Worm (Caenorhabditis elegans) whole organism, L4 larva: ENCODE data around the gene R02F11.11.

ENCODE experiments used
- T20F7.1 ChIP-seq: fragments of 200-800 bp; sonication (Bioruptor generic); optimal IDR thresholded peaks from 2 replicates; lab custom pipeline; 2018; ENCODE audit warnings: mild to moderate bottlenecking, missing genetic modification characterization, missing compliant biosample characterization
- ceh-28 ChIP-seq: fragments of 150-350 bp; optimal IDR thresholded peaks from 2 replicates; lab custom pipeline; 2014; ENCODE audit warnings: missing biosample characterization, missing genetic modification reagents, missing genetic modification characterization
- dmd-6 ChIP-seq: fragments of 200-800 bp; sonication (Bioruptor generic); IDR thresholded peaks from 2 replicates; pipeline ENCODE4 v1.3.6; 2022; ENCODE audit warnings: missing genetic modification reagents, missing genetic modification characterization, missing compliant biosample characterization
- lin-1 ChIP-seq: fragments of 200-800 bp; sonication (Bioruptor generic); IDR thresholded peaks from 2 replicates; pipeline ENCODE4 v1.3.6; 2022; ENCODE audit warnings: missing genetic modification reagents, missing genetic modification characterization, missing compliant biosample characterization
- mdl-1 ChIP-seq, 2 experiments: fragments of 150-350 bp in 1 of 2; sonication (generic microtip) in 1 of 2; optimal IDR thresholded peaks; 2 replicates each; lab custom pipeline; 2014 to 2017; ENCODE audit warnings: missing biosample characterization in 2 of 2, missing genetic modification characterization in 2 of 2
- php-3 ChIP-seq: fragments of 200-800 bp; sonication (Bioruptor generic); IDR thresholded peaks from 2 replicates; pipeline ENCODE4 v1.3.6; 2022; ENCODE audit warnings: missing genetic modification reagents, missing genetic modification characterization, missing compliant biosample characterization

DNA sequence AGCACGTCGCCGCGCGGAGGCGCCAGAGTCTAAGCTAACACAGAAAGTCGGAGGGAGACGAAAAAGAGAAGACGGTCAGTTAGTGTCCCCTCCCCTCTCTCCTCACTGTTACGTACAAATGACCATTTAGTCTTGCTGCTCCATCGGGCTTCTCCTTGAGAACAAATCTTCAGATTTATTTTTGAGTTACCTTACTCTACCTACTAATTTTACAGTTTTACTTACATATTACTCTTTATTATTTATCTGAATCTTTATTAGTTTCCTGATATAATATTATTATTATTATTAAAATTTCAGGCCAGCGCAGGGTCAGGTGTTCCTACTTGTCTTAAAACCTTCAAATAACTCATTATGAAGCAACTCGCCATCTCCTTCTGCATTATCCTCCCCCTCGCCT lies 9.1 kb downstream of the R02F11.11 start, which contains the start of gene R02F11.1:
- TF ChIP-seq T20F7.1 (GFP tag; lab: Kevin White, UChicago) (no peak), ceh-28 (tag; lab: Kevin White, UChicago) (no peak), lin-1 (GFP tag; lab: Robert Waterston, UW) (no peak), dmd-6 (no peak), mdl-1 (tag; optimal IDR thresholded peaks at IDR 0.05; lab: Kevin White, UChicago) (no peak), php-3 (no peak)
